Worm (Caenorhabditis elegans) whole organism, mixed stage, embryonic: ENCODE data around the gene hpo-39.

Experiments
- M03D4.4 ChIP-seq: sonication (generic microtip); optimal IDR thresholded peaks from 2 replicates; lab custom pipeline; 2017; ENCODE audit warnings: mild to moderate bottlenecking, missing genetic modification characterization, missing compliant biosample characterization
- bed-3 ChIP-seq: fragments of 200-800 bp; sonication (Bioruptor generic); optimal IDR thresholded peaks from 3 replicates; lab custom pipeline; 2018; ENCODE audit warnings: mild to moderate bottlenecking, missing genetic modification characterization, moderate library complexity, missing compliant biosample characterization
- ceh-39 ChIP-seq: fragments of 150-350 bp; optimal IDR thresholded peaks from 2 replicates; lab custom pipeline; 2014; ENCODE audit warnings: missing biosample characterization, missing genetic modification characterization
- ceh-43 ChIP-seq: fragments of 200-800 bp; sonication (Bioruptor generic); optimal IDR thresholded peaks from 2 replicates; lab custom pipeline; 2018; ENCODE audit warnings: mild to moderate bottlenecking, missing genetic modification characterization, moderate library complexity, missing compliant biosample characterization
- ceh-83 ChIP-seq: fragments of 200-800 bp; sonication (Bioruptor generic); optimal IDR thresholded peaks from 2 replicates; lab custom pipeline; 2018; ENCODE audit warnings: mild to moderate bottlenecking, missing genetic modification characterization, missing compliant biosample characterization
- ces-1 ChIP-seq: fragments of 150-350 bp; optimal IDR thresholded peaks from 2 replicates; lab custom pipeline; 2014; ENCODE audit warnings: missing biosample characterization, missing genetic modification reagents, missing genetic modification characterization
- cnd-1 ChIP-seq: fragments of 200-800 bp; sonication (Bioruptor generic); optimal IDR thresholded peaks from 2 replicates; lab custom pipeline; 2018; ENCODE audit warnings: mild to moderate bottlenecking, missing genetic modification characterization, missing compliant biosample characterization
- drap-1 ChIP-seq: fragments of 200-800 bp; sonication (Bioruptor generic); optimal IDR thresholded peaks from 3 replicates; lab custom pipeline; 2018; ENCODE audit warnings: mild to moderate bottlenecking, missing genetic modification characterization, missing compliant biosample characterization
- elt-1 ChIP-seq: sonication (generic microtip); optimal IDR thresholded peaks from 2 replicates; lab custom pipeline; 2017; ENCODE audit warnings: missing genetic modification characterization, mild to moderate bottlenecking, missing compliant biosample characterization, antibody characterized with exemption, moderate library complexity, borderline replicate concordance; ENCODE audit not compliant: insufficient read depth
- elt-3 ChIP-seq: fragments of 150-350 bp; optimal IDR thresholded peaks from 2 replicates; lab custom pipeline; 2014; ENCODE audit warnings: missing biosample characterization, missing genetic modification characterization
- flh-1 ChIP-seq: fragments of 200-800 bp; sonication (Bioruptor generic); optimal IDR thresholded peaks from 2 replicates; lab custom pipeline; 2018; ENCODE audit warnings: mild to moderate bottlenecking, missing genetic modification characterization, moderate library complexity, missing compliant biosample characterization
- ham-2 ChIP-seq: fragments of 200-800 bp; sonication (Bioruptor generic); optimal IDR thresholded peaks from 2 replicates; lab custom pipeline; 2018; ENCODE audit warnings: mild to moderate bottlenecking, missing genetic modification characterization, missing compliant biosample characterization
- hlh-1 ChIP-seq: fragments of 150-350 bp; optimal IDR thresholded peaks from 2 replicates; lab custom pipeline; 2014; ENCODE audit warnings: missing biosample characterization, missing genetic modification reagents, missing genetic modification characterization
- lin-32 ChIP-seq: fragments of 200-800 bp; sonication (Bioruptor generic); optimal IDR thresholded peaks from 2 replicates; lab custom pipeline; 2018; ENCODE audit warnings: mild to moderate bottlenecking, missing genetic modification characterization, missing compliant biosample characterization
- lsy-2 ChIP-seq: fragments of 150-350 bp; optimal IDR thresholded peaks from 2 replicates; lab custom pipeline; 2014; ENCODE audit warnings: missing biosample characterization, missing genetic modification characterization
- mab-5 ChIP-seq: fragments of 150-350 bp; optimal IDR thresholded peaks from 2 replicates; lab custom pipeline; 2014; ENCODE audit warnings: missing biosample characterization, missing genetic modification characterization
- mep-1 ChIP-seq: fragments of 150-350 bp; optimal IDR thresholded peaks from 2 replicates; lab custom pipeline; 2017; ENCODE audit warnings: missing biosample characterization, missing genetic modification reagents, missing genetic modification characterization, inconsistent platforms
- mls-2 ChIP-seq: sonication (generic microtip); optimal IDR thresholded peaks from 2 replicates; lab custom pipeline; 2016; ENCODE audit warnings: mild to moderate bottlenecking, missing genetic modification characterization, moderate library complexity, missing compliant biosample characterization
- nhr-12 ChIP-seq: fragments of 150-350 bp; optimal IDR thresholded peaks from 2 replicates; lab custom pipeline; 2014; ENCODE audit warnings: missing biosample characterization, missing genetic modification characterization
- nhr-2 ChIP-seq: fragments of 150-350 bp; optimal IDR thresholded peaks from 2 replicates; lab custom pipeline; 2014; ENCODE audit warnings: missing biosample characterization, missing genetic modification characterization
- nhr-237 ChIP-seq: fragments of 150-350 bp; optimal IDR thresholded peaks from 2 replicates; lab custom pipeline; 2014; ENCODE audit warnings: missing biosample characterization, missing genetic modification characterization
- nhr-28 ChIP-seq: fragments of 150-350 bp; optimal IDR thresholded peaks from 2 replicates; lab custom pipeline; 2014; ENCODE audit warnings: missing biosample characterization, missing genetic modification characterization
- nhr-76 ChIP-seq: sonication (generic microtip); optimal IDR thresholded peaks from 2 replicates; lab custom pipeline; 2017; ENCODE audit warnings: missing biosample characterization, missing genetic modification characterization
- pha-4 ChIP-seq: fragments of 150-350 bp; optimal IDR thresholded peaks from 2 replicates; lab custom pipeline; 2018; ENCODE audit warnings: missing biosample characterization, missing genetic modification reagents, missing genetic modification characterization
- sem-2 ChIP-seq: fragments of 200-800 bp; sonication (Bioruptor generic); optimal IDR thresholded peaks from 2 replicates; lab custom pipeline; 2018; ENCODE audit warnings: mild to moderate bottlenecking, missing genetic modification characterization, missing compliant biosample characterization
- snpc-4 ChIP-seq: fragments of 150-350 bp; optimal IDR thresholded peaks from 2 replicates; lab custom pipeline; 2014; ENCODE audit warnings: missing biosample characterization, missing genetic modification characterization
- sptf-1 ChIP-seq: sonication (generic microtip); optimal IDR thresholded peaks from 2 replicates; lab custom pipeline; 2017; ENCODE audit warnings: mild to moderate bottlenecking, missing genetic modification characterization, moderate library complexity, missing compliant biosample characterization
- tbx-8 ChIP-seq: fragments of 200-800 bp; sonication (Bioruptor generic); optimal IDR thresholded peaks from 2 replicates; lab custom pipeline; 2018; ENCODE audit warnings: mild to moderate bottlenecking, missing genetic modification characterization, moderate library complexity, missing compliant biosample characterization
- unc-120 ChIP-seq: sonication (generic microtip); optimal IDR thresholded peaks from 2 replicates; lab custom pipeline; 2017; ENCODE audit warnings: missing genetic modification characterization, missing compliant biosample characterization; ENCODE audit not compliant: poor library complexity, severe bottlenecking
- unc-39 ChIP-seq: fragments of 150-350 bp; optimal IDR thresholded peaks from 2 replicates; lab custom pipeline; 2014; ENCODE audit warnings: missing biosample characterization, missing genetic modification characterization
- unc-62 ChIP-seq: fragments of 150-350 bp; optimal IDR thresholded peaks from 2 replicates; lab custom pipeline; 2014; ENCODE audit warnings: missing biosample characterization, missing genetic modification reagents, missing genetic modification characterization
- zip-8 ChIP-seq: fragments of 150-350 bp; optimal IDR thresholded peaks from 2 replicates; lab custom pipeline; 2014; ENCODE audit warnings: missing biosample characterization, missing genetic modification characterization
- ztf-11 ChIP-seq: fragments of 150-350 bp; optimal IDR thresholded peaks from 2 replicates; lab custom pipeline; 2014; ENCODE audit warnings: missing biosample characterization, missing genetic modification characterization

hpo-39 gene

ce11 chrV:4527934-4528333 lies 45.8 kb downstream of the hpo-39 start:
- TF ChIP-seq elt-3 (tag; lab: Kevin White, UChicago): no peak
- TF ChIP-seq sem-2: no peak
- no peak for TF ChIP-seq nhr-28 (tag; lab: Kevin White, UChicago)
- TF ChIP-seq hlh-1 (tag; lab: Kevin White, UChicago): no peak
- no peak for TF ChIP-seq mep-1
- TF ChIP-seq zip-8 (tag; lab: Kevin White, UChicago): peak; percentile 59
- TF ChIP-seq nhr-76 (tag; lab: Kevin White, UChicago): no peak

ce11 chrV:4526801-4527425 lies 46.8 kb downstream of the hpo-39 start:
- TF ChIP-seq mls-2 (tag; lab: Kevin White, UChicago): peak; percentile 16
- TF ChIP-seq ces-1 (GFP tag; lab: Kevin White, UChicago): no peak
- peak; percentile 6 for TF ChIP-seq drap-1

- TF ChIP-seq nhr-2 (tag; lab: Kevin White, UChicago): peak; percentile 97
- peak; percentile 43 for TF ChIP-seq zip-8 (tag; lab: Kevin White, UChicago)
- TF ChIP-seq ceh-39 (tag; lab: Kevin White, UChicago): no peak
- peak; percentile 47 for TF ChIP-seq unc-62 (GFP tag; lab: Kevin White, UChicago)
- TF ChIP-seq cnd-1 (tag; lab: Kevin White, UChicago): peak; percentile 54
- TF ChIP-seq, all 35 proteins: peak for 4
These were observed 48.2 kb downstream of the hpo-39 start for ce11 chrV:4525512-4525911.

ce11 chrV:4525106-4525505 lies 48.6 kb downstream of the hpo-39 start:
- TF ChIP-seq pha-4 (tag; lab: Kevin White, UChicago) (no peak), ham-2 (GFP tag; lab: Kevin White, UChicago) (no peak), nhr-28 (tag; lab: Kevin White, UChicago) (no peak), ztf-11 (tag; lab: Kevin White, UChicago) (no peak), nhr-237 (tag; lab: Kevin White, UChicago) (no peak), unc-39 (tag; lab: Kevin White, UChicago) (no peak), M03D4.4 (tag; lab: Kevin White, UChicago) (no peak), unc-120 (tag; lab: Kevin White, UChicago) (no peak), mep-1 (no peak), mab-5 (no peak), cnd-1 (tag; lab: Kevin White, UChicago) (no peak), ceh-43 (GFP tag; lab: Kevin White, UChicago) (no peak)

ce11 chrV:4524327-4524726 lies 49.4 kb downstream of the hpo-39 start:
- no peak for TF ChIP-seq elt-1 (tag; lab: Kevin White, UChicago)
- TF ChIP-seq pha-4 (tag; lab: Kevin White, UChicago): no peak

- no peak for TF ChIP-seq sptf-1
- TF ChIP-seq ceh-83: no peak
- no peak for TF ChIP-seq M03D4.4 (tag; lab: Kevin White, UChicago)
- no peak for TF ChIP-seq ces-1 (GFP tag; lab: Kevin White, UChicago)
- TF ChIP-seq nhr-12 (tag; lab: Kevin White, UChicago): no peak
- no peak for TF ChIP-seq lsy-2 (tag; lab: Kevin White, UChicago)
- TF ChIP-seq unc-39 (tag; lab: Kevin White, UChicago): no peak
- TF ChIP-seq nhr-28 (tag; lab: Kevin White, UChicago): no peak
- peak; percentile 15 for TF ChIP-seq cnd-1 (tag; lab: Kevin White, UChicago)
- TF ChIP-seq ztf-11 (tag; lab: Kevin White, UChicago): no peak
- no peak for TF ChIP-seq pha-4 (tag; lab: Kevin White, UChicago)
- TF ChIP-seq lin-32 (GFP tag; lab: Kevin White, UChicago): no peak
- no peak for TF ChIP-seq sem-2
- no peak for TF ChIP-seq nhr-2 (tag; lab: Kevin White, UChicago)
- no peak for TF ChIP-seq ham-2 (GFP tag; lab: Kevin White, UChicago)
- TF ChIP-seq drap-1: no peak
- TF ChIP-seq nhr-237 (tag; lab: Kevin White, UChicago): no peak
- no peak for TF ChIP-seq bed-3 (GFP tag; lab: Kevin White, UChicago)
- TF ChIP-seq tbx-8 (GFP tag; lab: Kevin White, UChicago): no peak
- TF ChIP-seq elt-1 (tag; lab: Kevin White, UChicago): no peak
- TF ChIP-seq unc-120 (tag; lab: Kevin White, UChicago): peak; percentile 23
- TF ChIP-seq snpc-4 (tag; lab: Kevin White, UChicago): no peak
- no peak for TF ChIP-seq flh-1 (GFP tag; lab: Kevin White, UChicago)
- peak; percentile 93 for TF ChIP-seq hlh-1 (tag; lab: Kevin White, UChicago)
These were observed 49.9 kb downstream of the hpo-39 start for ce11 chrV:4523844-4524243.
